Fruit fly (Drosophila melanogaster) ovary, adult (tissue): ENCODE results near the gene Lgr3.

ENCODE experiments used
- CG17801 ChIP-seq: fragments of 200-800 bp; optimal IDR thresholded peaks from 2 replicates; lab custom pipeline; 2019; ENCODE audit warnings: missing biosample characterization, mild to moderate bottlenecking, missing genetic modification characterization, moderate library complexity; ENCODE audit not compliant: partially characterized antibody

The Lgr3 gene

dm6 chr3R:25665509-25665908 is at the start of gene Lgr3:
Gene Lgr3 (plus strand): TSS chr3R:25665809.
- TF ChIP-seq CG17801 (GFP tag; lab: Kevin White, UChicago), result no peak

DNA sequence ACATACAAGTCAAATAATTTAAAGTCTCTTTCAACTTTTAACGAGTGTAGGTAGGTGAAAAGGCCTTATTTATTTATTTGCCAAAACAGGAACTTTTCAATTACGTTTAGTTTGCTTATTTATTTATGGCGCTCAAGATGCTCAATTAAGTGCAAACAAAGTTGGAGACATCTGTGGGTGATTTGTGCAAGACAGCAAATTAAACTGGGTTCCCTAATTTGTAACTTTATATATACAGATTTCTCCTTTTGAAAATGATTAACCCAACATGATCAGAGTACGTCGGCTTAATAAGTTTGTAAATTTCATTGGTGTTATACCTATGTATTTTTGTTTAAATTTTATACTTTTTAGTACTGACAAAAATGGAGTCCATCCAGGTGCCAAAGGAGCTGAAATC is 47.5 kb upstream of the Lgr3 start, which contains the start of gene CG5071:
TSS of gene CG5071 (plus strand) at position 301 of the 400 bp plus-strand sequence.
- TF ChIP-seq CG17801 (GFP tag; lab: Kevin White, UChicago), result no peak

dm6 chr3R:25623800-25624791 is 41.5 kb upstream of the Lgr3 start, which contains the start of gene Npl4:
Gene Npl4 (minus strand): TSS chr3R:25624662.
- TF ChIP-seq CG17801 (GFP tag; lab: Kevin White, UChicago), result peak; percentile 12

- no peak for TF ChIP-seq CG17801 (GFP tag; lab: Kevin White, UChicago)
Measured at dm6 chr3R:25625940-25626624, 39.5 kb upstream of the Lgr3 start.

DNA sequence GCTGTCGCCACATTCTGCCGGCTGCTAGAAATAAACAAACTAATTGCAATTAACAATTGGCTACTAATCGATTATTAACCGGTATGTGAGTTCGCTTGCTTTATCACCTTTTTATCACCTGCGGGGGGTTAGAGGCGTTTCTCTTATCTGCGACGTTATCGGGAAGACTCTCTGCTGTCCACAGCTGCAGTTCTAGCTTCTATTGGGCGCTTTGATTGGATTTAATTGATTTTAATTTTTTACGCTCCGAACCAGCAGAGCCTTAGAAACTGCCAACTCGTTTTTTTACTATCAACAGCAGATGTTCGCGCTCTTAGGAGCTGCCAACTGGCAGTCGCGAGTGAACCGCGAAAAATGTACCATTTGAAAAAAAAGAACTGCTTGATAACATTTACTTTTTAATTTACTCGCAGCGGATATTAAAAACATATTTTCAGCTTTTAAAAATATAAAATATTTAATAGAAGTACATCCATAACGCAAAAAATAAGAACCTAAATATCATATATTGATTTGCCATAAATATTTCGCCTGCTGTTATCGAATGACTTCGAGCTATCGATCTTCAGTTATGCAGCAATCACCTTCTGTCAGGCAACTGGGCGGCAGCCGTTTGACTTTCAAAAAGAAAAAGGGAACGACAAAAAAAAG is 38.9 kb upstream of the Lgr3 start, which contains the start of gene Ssadh:
TSS of gene Ssadh (minus strand) at position 300 of the 651 bp plus-strand sequence.
- no peak for TF ChIP-seq CG17801 (GFP tag; lab: Kevin White, UChicago)

DNA sequence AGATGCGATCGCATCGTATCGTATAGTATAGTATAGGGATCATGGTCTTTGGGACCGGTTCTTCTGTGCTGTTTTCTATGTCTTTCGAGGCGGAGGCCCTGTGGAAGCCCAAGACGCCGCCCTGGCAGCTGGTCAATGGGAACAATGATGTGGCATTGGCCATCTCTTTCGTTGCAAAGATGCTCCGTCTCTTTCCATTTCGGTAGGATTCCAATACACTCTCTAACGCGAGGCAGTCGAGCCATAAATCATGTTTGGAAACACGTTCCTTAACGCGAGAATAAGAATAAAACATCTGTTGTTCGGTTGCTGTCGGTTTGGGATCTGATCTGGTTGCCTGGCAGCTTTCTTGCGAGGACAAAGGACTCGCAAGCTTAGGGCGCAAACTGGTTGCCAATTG is 37.0 kb upstream of the Lgr3 start:
- TF ChIP-seq CG17801 (GFP tag; lab: Kevin White, UChicago), result no peak

DNA sequence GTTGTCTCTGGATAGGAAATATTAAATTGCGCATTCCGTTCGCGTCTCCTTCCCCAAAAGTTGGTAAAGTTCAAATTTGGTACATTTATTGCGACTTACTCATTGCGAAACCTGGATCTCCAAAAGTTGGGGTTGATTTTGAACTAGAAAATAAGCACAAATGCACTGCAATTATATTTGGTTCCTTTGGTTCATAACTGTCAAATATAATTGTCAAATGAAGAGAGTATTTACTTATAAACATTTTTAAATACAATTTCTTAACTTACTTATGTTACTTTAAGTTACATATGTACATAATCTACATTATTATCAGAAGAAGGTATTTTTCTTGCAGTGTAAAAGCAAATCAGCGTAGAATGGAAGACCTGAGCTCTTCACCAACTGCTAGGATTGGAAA is 35.1 kb upstream of the Lgr3 start:
- TF ChIP-seq CG17801 (GFP tag; lab: Kevin White, UChicago), result no peak

- TF ChIP-seq CG17801 (GFP tag; lab: Kevin White, UChicago), result no peak
Measured at dm6 chr3R:25631079-25631478, 34.5 kb upstream of the Lgr3 start.

- no peak for TF ChIP-seq CG17801 (GFP tag; lab: Kevin White, UChicago)
Measured at dm6 chr3R:25633865-25634460, 31.6 kb upstream of the Lgr3 start.

DNA sequence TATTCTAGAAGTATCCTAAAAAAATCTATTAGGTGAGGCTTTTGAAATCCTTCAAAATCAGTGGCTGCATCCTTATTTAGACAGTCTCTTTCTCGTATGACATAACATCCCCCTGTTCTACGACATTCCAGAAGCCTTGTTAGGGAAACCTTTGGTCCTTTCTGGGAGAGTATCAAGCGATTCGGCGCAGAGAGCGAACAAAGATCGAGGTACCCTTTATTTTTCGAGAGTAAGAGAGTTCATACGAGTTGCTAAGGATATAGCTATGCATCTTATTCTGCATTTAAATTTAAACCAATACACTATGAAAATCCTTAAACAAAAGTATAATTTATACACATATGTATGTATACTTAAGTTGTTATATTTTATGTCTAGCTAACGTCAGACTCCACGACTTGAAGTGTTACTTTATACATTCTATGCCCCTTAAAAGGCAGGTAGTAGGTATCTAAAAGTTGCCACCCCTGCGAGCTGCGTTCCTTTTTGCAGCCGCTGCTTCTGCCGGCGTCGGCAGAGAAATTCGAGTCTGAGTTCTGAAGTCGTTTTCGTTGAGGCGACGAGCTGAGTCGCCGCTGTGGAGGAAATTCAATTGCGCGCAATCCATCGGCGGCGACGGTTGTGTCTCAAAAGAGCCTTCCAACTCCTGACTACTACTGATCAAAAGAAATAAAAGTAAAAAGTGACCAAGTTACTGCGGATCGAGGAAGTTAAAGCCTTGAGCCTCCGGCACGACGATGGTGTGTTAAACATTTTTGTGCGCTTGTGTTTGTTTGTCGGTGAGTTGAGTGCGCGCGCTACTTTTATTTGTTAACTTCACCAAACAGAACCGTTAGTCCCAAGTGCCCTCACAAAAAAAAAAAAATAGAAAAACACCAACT is 28.1 kb upstream of the Lgr3 start, which contains the start of gene jigr1:
TSS of gene jigr1 (plus strand) at position 550 of the 881 bp plus-strand sequence.
- no peak for TF ChIP-seq CG17801 (GFP tag; lab: Kevin White, UChicago)

DNA sequence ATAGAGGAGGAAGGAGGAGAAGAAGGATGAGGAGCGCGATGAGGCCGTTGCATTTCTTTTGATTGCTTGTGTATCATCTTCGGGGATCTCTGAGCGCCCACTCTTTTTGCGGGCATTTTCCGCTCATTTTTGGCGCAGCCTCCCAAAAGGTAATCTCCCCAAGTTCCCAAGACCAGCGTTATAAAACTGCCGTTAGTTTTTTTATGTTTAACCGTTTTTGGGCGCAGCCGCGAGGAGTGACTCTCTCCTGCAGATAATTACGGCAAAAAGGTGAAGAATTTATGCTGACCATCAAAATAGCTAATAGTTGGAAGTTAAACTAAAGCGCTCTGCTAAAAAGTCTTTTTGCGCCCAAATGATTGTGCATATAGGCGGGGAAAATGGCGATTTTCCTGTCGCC is 27.2 kb upstream of the Lgr3 start:
- no peak for TF ChIP-seq CG17801 (GFP tag; lab: Kevin White, UChicago)

DNA sequence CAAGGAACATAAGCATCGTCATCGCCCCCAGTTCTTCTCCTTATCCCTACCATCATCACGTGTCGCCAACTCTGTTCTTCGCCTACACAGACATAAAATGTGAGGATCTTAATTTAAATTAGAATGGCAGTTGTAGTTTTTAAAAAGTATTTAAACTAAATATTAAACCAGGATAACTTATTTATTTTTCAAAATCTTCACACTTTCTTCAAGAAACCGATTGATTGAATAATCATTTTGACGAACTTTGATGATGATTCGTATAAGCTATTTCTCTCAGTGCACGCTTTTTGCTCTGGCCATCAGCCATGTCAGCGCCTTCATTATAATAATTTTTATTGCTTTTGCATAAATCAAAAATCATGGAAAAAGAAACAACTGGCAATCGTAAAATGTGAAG is 26.6 kb upstream of the Lgr3 start:
- TF ChIP-seq CG17801 (GFP tag; lab: Kevin White, UChicago), result peak; percentile 90

DNA sequence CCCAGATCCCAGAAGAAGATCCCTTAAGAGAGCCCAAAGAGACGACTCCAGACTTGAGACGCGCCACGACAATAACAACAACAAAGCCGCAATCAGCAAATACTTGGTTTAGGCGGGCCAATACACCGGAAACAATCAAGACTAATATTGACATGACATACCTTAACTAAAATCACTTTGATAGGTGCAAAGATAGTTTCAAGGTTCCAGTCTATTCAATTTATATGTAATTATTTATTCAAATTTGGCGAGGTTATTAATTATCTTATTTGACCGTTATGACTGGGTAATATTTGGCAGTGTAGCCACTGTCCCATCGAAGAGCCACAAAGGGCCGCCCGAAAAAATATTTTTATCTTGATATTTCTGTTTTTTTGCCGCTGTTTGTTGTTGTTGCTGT is 25.1 kb upstream of the Lgr3 start:
- TF ChIP-seq CG17801 (GFP tag; lab: Kevin White, UChicago), result peak; percentile 86
